Worm (Caenorhabditis elegans): ENCODE results near the gene prcc-1.

Gene prcc-1

ce11 chrIV:13063714-13064113 lies 29.9 kb downstream of the prcc-1 start, which contains the start of gene scl-5:
TSS of gene scl-5 (plus strand) at chrIV:13064014.
- no peak for TF ChIP-seq cebp-2 (GFP tag; IDR thresholded peaks at IDR 0.05)
- no peak for TF ChIP-seq mcd-1 (GFP tag; IDR thresholded peaks at IDR 0.05)
- TF ChIP-seq ama-1 (optimal IDR thresholded peaks at IDR 0.05) = no peak
- no peak for TF ChIP-seq ama-1 (GFP tag; optimal IDR thresholded peaks at IDR 0.05)
- no peak for TF ChIP-seq ets-4 (GFP tag; optimal IDR thresholded peaks at IDR 0.05)
- TF ChIP-seq ztf-22 (GFP tag; optimal IDR thresholded peaks at IDR 0.05) = no peak
- no peak for TF ChIP-seq snpc-4 (GFP tag; optimal IDR thresholded peaks at IDR 0.05)
- TF ChIP-seq snpc-4 (tag; optimal IDR thresholded peaks at IDR 0.05) = no peak
- no peak for TF ChIP-seq snpc-1.3 (tag; optimal IDR thresholded peaks at IDR 0.05; ENCODE audit: insufficient read depth)
- TF ChIP-seq efl-1 (GFP tag; optimal IDR thresholded peaks at IDR 0.05) = no peak
- TF ChIP-seq tbp1 (GFP tag; optimal IDR thresholded peaks at IDR 0.05) = no peak
- TF ChIP-seq snpc-3.4 (tag; optimal IDR thresholded peaks at IDR 0.05) = no peak
- TF ChIP-seq rcor-1 (GFP tag; IDR thresholded peaks at IDR 0.05) = no peak
- TF ChIP-seq gei-17 (GFP tag; optimal IDR thresholded peaks at IDR 0.05) = no peak
- no peak for TF ChIP-seq dox-1 (GFP tag; IDR thresholded peaks at IDR 0.05)
- no peak for TF ChIP-seq hmg-1.2 (GFP tag; IDR thresholded peaks at IDR 0.05)
- no peak for TF ChIP-seq F37B4.10 (GFP tag; IDR thresholded peaks at IDR 0.05)
- TF ChIP-seq lir-1 (GFP tag; conservative IDR thresholded peaks at IDR 0.05) = no peak
- no peak for TF ChIP-seq lin-35 (GFP tag; optimal IDR thresholded peaks at IDR 0.05)
- TF ChIP-seq madf-10 (tag; optimal IDR thresholded peaks at IDR 0.05) = no peak
- TF ChIP-seq cebp-1 (GFP tag; IDR thresholded peaks at IDR 0.05) = no peak
- TF ChIP-seq cebp-1 (tag; optimal IDR thresholded peaks at IDR 0.05) = no peak
- no peak for TF ChIP-seq dpff-1 (tag; optimal IDR thresholded peaks at IDR 0.05)

DNA sequence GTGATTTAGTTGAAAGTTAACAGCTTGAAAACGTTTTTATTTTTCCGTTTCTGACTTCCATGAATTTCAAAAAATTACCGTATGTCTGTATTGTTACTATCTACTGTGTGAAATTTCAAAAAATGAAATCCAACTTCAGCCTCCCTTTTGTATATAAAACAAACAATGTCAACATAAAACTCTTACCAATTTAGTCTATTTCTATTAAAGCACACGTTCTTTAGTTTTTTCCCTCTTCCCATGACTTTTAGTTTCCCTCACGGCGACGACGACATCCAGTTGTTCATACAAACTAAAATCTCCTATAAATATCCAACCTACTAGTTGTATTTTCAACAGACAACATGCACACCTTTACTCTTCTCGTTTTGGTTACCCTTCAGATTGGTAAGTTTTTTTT lies 34.3 kb downstream of the prcc-1 start, which contains the start of gene scl-3:
Gene scl-3 (plus strand): TSS at position 301 of the 400 bp plus-strand sequence.
- TF ChIP-seq F33H1.4 (GFP tag; IDR thresholded peaks at IDR 0.05) (no peak), egl-44 (GFP tag; IDR thresholded peaks at IDR 0.05) (no peak), ceh-40 (GFP tag; IDR thresholded peaks at IDR 0.05) (no peak), attf-6 (GFP tag; IDR thresholded peaks at IDR 0.05) (no peak), hlh-12 (tag; optimal IDR thresholded peaks at IDR 0.05) (no peak), madf-10 (tag; optimal IDR thresholded peaks at IDR 0.05) (no peak)

ce11 chrIV:13057418-13057817 lies 36.2 kb downstream of the prcc-1 start, which contains the start of gene scl-2:
TSS of gene scl-2 (plus strand) at chrIV:13057710.
- TF ChIP-seq F22D6.2 (tag; optimal IDR thresholded peaks at IDR 0.05) = no peak
- no peak for TF ChIP-seq snpc-3.4 (tag; optimal IDR thresholded peaks at IDR 0.05)
- no peak for TF ChIP-seq zfh-2 (GFP tag; conservative IDR thresholded peaks at IDR 0.05)
- TF ChIP-seq nhr-80 (tag; optimal IDR thresholded peaks at IDR 0.05) = peak; percentile 80
- peak; percentile 15; the same call in 1 of the 2 replicates for TF ChIP-seq dox-1 (GFP tag; IDR thresholded peaks at IDR 0.05)
- no peak for TF ChIP-seq ama-1 (optimal IDR thresholded peaks at IDR 0.05)
- no peak for TF ChIP-seq ama-1 (GFP tag; optimal IDR thresholded peaks at IDR 0.05)
- TF ChIP-seq T07F8.4 (tag; optimal IDR thresholded peaks at IDR 0.05) = no peak
- no peak for TF ChIP-seq cebp-1 (GFP tag; IDR thresholded peaks at IDR 0.05)
- TF ChIP-seq cebp-1 (tag; optimal IDR thresholded peaks at IDR 0.05) = no peak
- TF ChIP-seq pha-4 (tag; optimal IDR thresholded peaks at IDR 0.05) = peak; percentile 74
- no peak for TF ChIP-seq madf-8 (GFP tag; conservative IDR thresholded peaks at IDR 0.05)
- no peak for TF ChIP-seq tbp1 (GFP tag; optimal IDR thresholded peaks at IDR 0.05)
- no peak for TF ChIP-seq zim-3 (tag; optimal IDR thresholded peaks at IDR 0.05)
- TF ChIP-seq pbrm-1 (GFP tag; IDR thresholded peaks at IDR 0.05) = no peak
- no peak for TF ChIP-seq bed-2 (GFP tag; IDR thresholded peaks at IDR 0.05)
- TF ChIP-seq lag-1 (GFP tag; IDR thresholded peaks at IDR 0.05) = no peak
